Worm (Caenorhabditis elegans): ENCODE measurements around the gene fbxa-192.

- no peak for TF ChIP-seq pha-4 (tag; optimal IDR thresholded peaks at IDR 0.05)
- no peak for TF ChIP-seq blmp-1 (tag; optimal IDR thresholded peaks at IDR 0.05)
- TF ChIP-seq unc-62 (GFP tag; optimal IDR thresholded peaks at IDR 0.05): no peak
- TF ChIP-seq nhr-12 (tag; optimal IDR thresholded peaks at IDR 0.05): no peak
- no peak for TF ChIP-seq snpc-4 (tag; optimal IDR thresholded peaks at IDR 0.05)
- no peak for TF ChIP-seq unc-39 (tag; optimal IDR thresholded peaks at IDR 0.05)
- no peak for TF ChIP-seq nhr-28 (tag; optimal IDR thresholded peaks at IDR 0.05)
- no peak for TF ChIP-seq ceh-43 (GFP tag; optimal IDR thresholded peaks at IDR 0.05)
- TF ChIP-seq hlh-1 (tag; optimal IDR thresholded peaks at IDR 0.05): no peak
- no peak for TF ChIP-seq lsy-2 (tag; optimal IDR thresholded peaks at IDR 0.05)
- no peak for TF ChIP-seq lin-13 (tag; optimal IDR thresholded peaks at IDR 0.05)
- no peak for TF ChIP-seq ces-1 (GFP tag; optimal IDR thresholded peaks at IDR 0.05)
- TF ChIP-seq ztf-11 (tag; optimal IDR thresholded peaks at IDR 0.05): no peak
- no peak for TF ChIP-seq nhr-76 (tag; optimal IDR thresholded peaks at IDR 0.05)
These were observed 17.3 kb upstream of the fbxa-192 start, which contains the start of gene F59A1.12 for ce11 chrV:17667676-17668075.
